Fruit fly (Drosophila melanogaster) whole organism, embryonic: ENCODE results near the gene dmrt93B.

Experiments
- Atf3 ChIP-seq: fragments of 200-800 bp; sonication (Bioruptor generic); optimal IDR thresholded peaks from 3 replicates; lab custom pipeline; 2016; ENCODE audit warnings: missing biosample characterization, missing genetic modification characterization
- BEAF-32 ChIP-seq: fragments of 200-800 bp; sonication (Bioruptor generic); optimal IDR thresholded peaks from 3 replicates; lab custom pipeline; 2017; ENCODE audit warnings: missing biosample characterization, missing genetic modification characterization, mild to moderate bottlenecking, moderate library complexity, missing genetic modification reagents
- Bdp1 ChIP-seq: fragments of 200-800 bp; sonication (Bioruptor generic); optimal IDR thresholded peaks from 3 replicates; lab custom pipeline; 2016; ENCODE audit warnings: missing biosample characterization, missing genetic modification characterization
- CG10267 ChIP-seq: fragments of 200-800 bp; sonication (Bioruptor generic); optimal IDR thresholded peaks from 2 replicates; lab custom pipeline; 2018; ENCODE audit warnings: missing biosample characterization, mild to moderate bottlenecking, missing genetic modification characterization, moderate library complexity
- CG11398 ChIP-seq: fragments of 200-800 bp; sonication (Bioruptor generic); optimal IDR thresholded peaks from 2 replicates; lab custom pipeline; 2016; ENCODE audit warnings: missing biosample characterization, missing genetic modification characterization
- CG11560 ChIP-seq: fragments of 200-800 bp; sonication (Bioruptor generic); IDR thresholded peaks from 3 replicates; pipeline ENCODE4 v1.3.6; 2022; ENCODE audit warnings: missing biosample characterization, missing genetic modification characterization
- CG11695 ChIP-seq: fragments of 200-800 bp; sonication (Bioruptor generic); IDR thresholded peaks from 3 replicates; pipeline ENCODE4 v1.3.6; 2022; ENCODE audit warnings: missing biosample characterization, missing genetic modification characterization
- CG14050 ChIP-seq: fragments of 200-800 bp; sonication (Bioruptor generic); IDR thresholded peaks from 3 replicates; pipeline ENCODE4 v1.3.6; 2022; ENCODE audit warnings: missing biosample characterization, missing genetic modification characterization
- CG1602 ChIP-seq: fragments of 200-800 bp; sonication (Bioruptor generic); optimal IDR thresholded peaks from 3 replicates; lab custom pipeline; 2016; ENCODE audit warnings: missing biosample characterization, missing genetic modification characterization
- CG1792 ChIP-seq: fragments of 200-800 bp; sonication (Bioruptor generic); optimal IDR thresholded peaks from 2 replicates; lab custom pipeline; 2016; ENCODE audit warnings: missing biosample characterization, missing genetic modification characterization
- CG31224 ChIP-seq: fragments of 200-800 bp; sonication (Bioruptor generic); IDR thresholded peaks from 2 replicates; pipeline ENCODE4 v1.3.6; 2022; ENCODE audit warnings: missing biosample characterization, missing genetic modification characterization
- CG3407 ChIP-seq: fragments of 200-800 bp; sonication (Bioruptor generic); optimal IDR thresholded peaks from 2 replicates; lab custom pipeline; 2018; ENCODE audit warnings: missing biosample characterization, mild to moderate bottlenecking, missing genetic modification characterization
- CG34376 ChIP-seq: fragments of 200-800 bp; sonication (Bioruptor generic); optimal IDR thresholded peaks from 2 replicates; lab custom pipeline; 2018; ENCODE audit warnings: missing biosample characterization, mild to moderate bottlenecking, missing genetic modification characterization
- CG34422 ChIP-seq: fragments of 200-800 bp; sonication (Bioruptor generic); IDR thresholded peaks from 3 replicates; pipeline ENCODE4 v1.3.6; 2022; ENCODE audit warnings: missing biosample characterization, missing genetic modification characterization
- CG3726 ChIP-seq: fragments of 200-800 bp; sonication (Bioruptor generic); IDR thresholded peaks from 3 replicates; pipeline ENCODE4, ENCODE4 v1.3.6; 2022; ENCODE audit warnings: missing biosample characterization, missing genetic modification characterization
- CG4617 ChIP-seq: fragments of 200-800 bp; sonication (Bioruptor generic); optimal IDR thresholded peaks from 3 replicates; lab custom pipeline; 2016; ENCODE audit warnings: missing biosample characterization, missing genetic modification characterization, borderline replicate concordance
- CG6854 ChIP-seq: fragments of 200-800 bp; sonication (Bioruptor generic); optimal IDR thresholded peaks from 3 replicates; lab custom pipeline; 2017; ENCODE audit warnings: missing biosample characterization, mild to moderate bottlenecking, missing genetic modification characterization
- CG7357 ChIP-seq: fragments of 200-800 bp; sonication (Bioruptor generic); IDR thresholded peaks from 3 replicates; pipeline ENCODE4 v1.3.6; 2022; ENCODE audit warnings: missing biosample characterization, missing genetic modification characterization
- CG7372 ChIP-seq: fragments of 200-800 bp; sonication (Bioruptor generic); IDR thresholded peaks from 2 replicates; pipeline ENCODE4 v1.3.6; 2022; ENCODE audit warnings: missing biosample characterization, missing genetic modification characterization
- CG8924 ChIP-seq: fragments of 200-800 bp; optimal IDR thresholded peaks from 3 replicates; lab custom pipeline; 2019; ENCODE audit warnings: missing biosample characterization, mild to moderate bottlenecking, missing genetic modification characterization, moderate library complexity
- CG8944 ChIP-seq: fragments of 200-800 bp; sonication (Bioruptor generic); optimal IDR thresholded peaks from 3 replicates; lab custom pipeline; 2016; ENCODE audit warnings: missing biosample characterization, missing genetic modification characterization
- CG9437 ChIP-seq: fragments of 200-800 bp; sonication (Bioruptor generic); optimal IDR thresholded peaks from 2 replicates; lab custom pipeline; 2018; ENCODE audit warnings: missing biosample characterization, mild to moderate bottlenecking, missing genetic modification characterization
- CG9727 ChIP-seq: fragments of 200-800 bp; sonication (Bioruptor generic); optimal IDR thresholded peaks from 3 replicates; lab custom pipeline; 2017; ENCODE audit warnings: missing biosample characterization, mild to moderate bottlenecking, missing genetic modification characterization
- CTCF ChIP-seq: fragments of 200-800 bp; sonication (Bioruptor generic); optimal IDR thresholded peaks from 2 replicates; lab custom pipeline; 2017; ENCODE audit warnings: missing biosample characterization, mild to moderate bottlenecking, missing genetic modification characterization, moderate library complexity
- D19A ChIP-seq: fragments of 200-800 bp; optimal IDR thresholded peaks from 3 replicates; lab custom pipeline; 2019; ENCODE audit warnings: missing biosample characterization, mild to moderate bottlenecking, missing genetic modification characterization, moderate library complexity
- D19B ChIP-seq: fragments of 200-800 bp; sonication (Bioruptor generic); optimal IDR thresholded peaks from 2 replicates; lab custom pipeline; 2017; ENCODE audit warnings: missing biosample characterization, mild to moderate bottlenecking, missing genetic modification characterization
- Doc3 ChIP-seq: fragments of 200-800 bp; sonication (Bioruptor generic); IDR thresholded peaks from 3 replicates; pipeline ENCODE4 v1.3.6; 2022; ENCODE audit warnings: missing biosample characterization, missing genetic modification characterization; ENCODE audit not compliant: partially characterized antibody
- Dref ChIP-seq: fragments of 200-800 bp; sonication (Bioruptor generic); IDR thresholded peaks from 2 replicates; pipeline ENCODE4 v1.3.6; 2022; ENCODE audit warnings: missing biosample characterization, missing genetic modification characterization
- GATAe ChIP-seq: fragments of 200-800 bp; sonication (Bioruptor generic); conservative IDR thresholded peaks from 2 replicates; pipeline ENCODE4 v1.3.6; 2022; ENCODE audit warnings: missing biosample characterization, missing genetic modification characterization
- Gug ChIP-seq: fragments of 200-800 bp; sonication (Bioruptor generic); IDR thresholded peaks from 4 replicates; pipeline ENCODE4 v1.3.6; 2022; ENCODE audit warnings: missing biosample characterization, missing genetic modification characterization
- HLH3B ChIP-seq: fragments of 200-800 bp; sonication (Bioruptor generic); IDR thresholded peaks from 2 replicates; pipeline ENCODE4 v1.3.6; 2022; ENCODE audit warnings: missing biosample characterization, missing genetic modification characterization
- Hey ChIP-seq: fragments of 200-800 bp; sonication (Bioruptor generic); optimal IDR thresholded peaks from 3 replicates; lab custom pipeline; 2018; ENCODE audit warnings: missing biosample characterization, mild to moderate bottlenecking, missing genetic modification characterization
- Nf-YB ChIP-seq: fragments of 200-800 bp; sonication (Bioruptor generic); optimal IDR thresholded peaks from 3 replicates; lab custom pipeline; 2019; ENCODE audit warnings: missing biosample characterization, mild to moderate bottlenecking, missing genetic modification characterization, moderate library complexity
- Ssrp ChIP-seq: fragments of 200-800 bp; sonication (Bioruptor generic); optimal IDR thresholded peaks from 2 replicates; lab custom pipeline; 2018; ENCODE audit warnings: missing biosample characterization, mild to moderate bottlenecking, missing genetic modification characterization, moderate library complexity
- amos ChIP-seq: fragments of 200-800 bp; sonication (Bioruptor generic); IDR thresholded peaks from 2 replicates; pipeline ENCODE4 v1.3.6; 2022; ENCODE audit warnings: missing biosample characterization, missing genetic modification characterization; ENCODE audit not compliant: partially characterized antibody
- bcd ChIP-seq: fragments of 200-800 bp; sonication (Bioruptor generic); optimal IDR thresholded peaks from 2 replicates; lab custom pipeline; 2017; ENCODE audit warnings: missing biosample characterization, mild to moderate bottlenecking, missing genetic modification characterization
- cato ChIP-seq: fragments of 200-800 bp; sonication (Bioruptor generic); optimal IDR thresholded peaks from 2 replicates; lab custom pipeline; 2016; ENCODE audit warnings: missing biosample characterization, missing genetic modification characterization, borderline replicate concordance
- cg ChIP-seq: fragments of 200-800 bp; sonication (Bioruptor generic); optimal IDR thresholded peaks from 3 replicates; lab custom pipeline; 2019; ENCODE audit warnings: missing biosample characterization, mild to moderate bottlenecking, missing genetic modification characterization, moderate library complexity
- dati ChIP-seq: fragments of 200-800 bp; sonication (Bioruptor generic); IDR thresholded peaks from 2 replicates; pipeline ENCODE4 v1.3.6; 2022; ENCODE audit warnings: missing biosample characterization, missing genetic modification characterization
- ems ChIP-seq: fragments of 200-800 bp; sonication (Bioruptor generic); optimal IDR thresholded peaks from 3 replicates; lab custom pipeline; 2016; ENCODE audit warnings: missing biosample characterization, missing genetic modification characterization
- fd96Cb ChIP-seq: fragments of 200-800 bp; sonication (Bioruptor generic); optimal IDR thresholded peaks from 2 replicates; lab custom pipeline; 2018; ENCODE audit warnings: missing biosample characterization, mild to moderate bottlenecking, missing genetic modification characterization, moderate library complexity
- grau ChIP-seq: fragments of 200-800 bp; optimal IDR thresholded peaks from 3 replicates; lab custom pipeline; 2019; ENCODE audit warnings: missing biosample characterization, mild to moderate bottlenecking, missing genetic modification characterization, moderate library complexity
- grn ChIP-seq: fragments of 200-800 bp; sonication (Bioruptor generic); optimal IDR thresholded peaks from 3 replicates; lab custom pipeline; 2017; ENCODE audit warnings: missing biosample characterization, missing genetic modification characterization
- gsb ChIP-seq: fragments of 200-800 bp; sonication (Bioruptor generic); IDR thresholded peaks from 2 replicates; pipeline ENCODE4 v1.3.6; 2022; ENCODE audit warnings: missing biosample characterization, missing genetic modification characterization
- ham ChIP-seq: fragments of 200-800 bp; sonication (Bioruptor generic); IDR thresholded peaks from 2 replicates; pipeline ENCODE4 v1.3.6; 2022; ENCODE audit warnings: missing biosample characterization, missing genetic modification characterization
- her ChIP-seq: fragments of 200-800 bp; sonication (Bioruptor generic); optimal IDR thresholded peaks from 2 replicates; lab custom pipeline; 2016; ENCODE audit warnings: missing biosample characterization, missing genetic modification characterization
- maf-S ChIP-seq: fragments of 200-800 bp; sonication (Bioruptor generic); optimal IDR thresholded peaks from 2 replicates; lab custom pipeline; 2016; ENCODE audit warnings: missing biosample characterization, missing genetic modification characterization
- sima ChIP-seq: fragments of 200-800 bp; sonication (Bioruptor generic); optimal IDR thresholded peaks from 2 replicates; lab custom pipeline; 2016; ENCODE audit warnings: missing biosample characterization, missing genetic modification characterization
- sqz ChIP-seq: fragments of 200-800 bp; sonication (Bioruptor generic); optimal IDR thresholded peaks from 3 replicates; lab custom pipeline; 2018; ENCODE audit warnings: missing biosample characterization, mild to moderate bottlenecking, missing genetic modification characterization
- tgo ChIP-seq: fragments of 200-800 bp; sonication (Bioruptor generic); IDR thresholded peaks from 3 replicates; pipeline ENCODE4 v1.3.6; 2022; ENCODE audit warnings: missing biosample characterization, missing genetic modification characterization
- tll ChIP-seq, 2 experiments: fragments of 200-800 bp in 1 of 2; fragments of >200 bp in 1 of 2; sonication (Bioruptor generic) in 1 of 2; optimal IDR thresholded peaks; 2 replicates each; lab custom pipeline; 2017 to 2019; ENCODE audit warnings: missing biosample characterization in 2 of 2, missing genetic modification characterization in 2 of 2, mild to moderate bottlenecking in 1 of 2, moderate library complexity in 1 of 2

The dmrt93B gene

dm6 chr3R:21097631-21098117, 23.9 kb downstream of the dmrt93B start, which contains the start of gene RhoGAP93B (continued):
- TF ChIP-seq CG4617 (peak; percentile 56), cg (peak; percentile 24), Nf-YB (peak; percentile 53), maf-S (GFP tag; lab: Kevin White, UChicago) (peak; percentile 60), CG11560 (peak; percentile 81; the same call in 2 of the 3 replicates), fd96Cb (tag; lab: Kevin White, UChicago) (peak; percentile 77), CG10267 (tag; lab: Kevin White, UChicago) (peak; percentile 85), CG34376 (GFP tag; lab: Kevin White, UChicago) (peak; percentile 80), CG9437 (GFP tag; lab: Kevin White, UChicago) (peak; percentile 37), CG3407 (GFP tag; lab: Kevin White, UChicago) (no peak), CG8944 (GFP tag; lab: Kevin White, UChicago) (peak; percentile 81), Bdp1 (GFP tag; lab: Kevin White, UChicago) (peak; percentile 86), CG14050 (GFP tag; lab: Robert Waterston, UW) (peak; percentile 81), ems (GFP tag; lab: Kevin White, UChicago) (peak; percentile 86), CG6854 (peak; percentile 46), bcd (GFP tag; lab: Kevin White, UChicago) (peak; percentile 70), CG31224 (peak; percentile 85), grn (peak; percentile 33), dati (GFP tag; lab: Robert Waterston, UW) (peak; percentile 52; the same call in 1 of the 2 replicates), sqz (GFP tag; lab: Kevin White, UChicago) (no peak), Atf3 (GFP tag; lab: Kevin White, UChicago) (peak; percentile 86), ham (no peak), cato (peak; percentile 63), CG9727 (GFP tag; lab: Kevin White, UChicago) (peak; percentile 90), D19A (tag; lab: Kevin White, UChicago) (peak; percentile 70), her (GFP tag; lab: Kevin White, UChicago) (peak; percentile 69), CG11695 (GFP tag; lab: Robert Waterston, UW) (peak; percentile 83), HLH3B (peak; percentile 93), gsb (GFP tag; lab: Robert Waterston, UW) (peak; percentile 56), D19B (GFP tag; lab: Kevin White, UChicago) (peak; percentile 35), BEAF-32 (GFP tag; lab: Kevin White, UChicago) (peak; percentile 100), CG3726 (GFP tag; lab: Robert Waterston, UW) (peak; percentile 86), CG11398 (GFP tag; lab: Kevin White, UChicago) (peak; percentile 83), CG34422 (GFP tag; lab: Robert Waterston, UW) (peak; percentile 94), GATAe (GFP tag; lab: Robert Waterston, UW) (peak; percentile 73; the same call in 1 of the 2 replicates), Gug (peak; percentile 96), Ssrp (tag; lab: Kevin White, UChicago) (peak; percentile 76), CG1602 (GFP tag; lab: Kevin White, UChicago) (peak; percentile 74), CG7372 (GFP tag; lab: Robert Waterston, UW) (peak; percentile 93), CG8924 (tag; lab: Kevin White, UChicago) (peak; percentile 82), CG7357 (GFP tag; lab: Robert Waterston, UW) (peak; percentile 79; the same call in 2 of the 3 replicates), grau (tag; lab: Kevin White, UChicago) (peak; percentile 78), tll (GFP tag; optimal IDR thresholded peaks at IDR 0.05; lab: Kevin White, UChicago) (peak in 1 of 2 experiments; percentile 29), CTCF (GFP tag; lab: Kevin White, UChicago) (peak; percentile 44), sima (peak; percentile 71), Hey (tag; lab: Kevin White, UChicago) (peak; percentile 2), Doc3 (GFP tag; lab: Robert Waterston, UW) (peak; percentile 100), amos (GFP tag; lab: Robert Waterston, UW) (peak; percentile 100), Dref (GFP tag; lab: Robert Waterston, UW) (peak; percentile 88), tgo (GFP tag; lab: Robert Waterston, UW) (peak; percentile 80), CG1792 (GFP tag; lab: Kevin White, UChicago) (peak; percentile 92)
